Worm (Caenorhabditis elegans) whole organism, early embryonic: Measurements from ENCODE around the gene exos-2.

Experiments used
- F13C5.2 ChIP-seq: sonication (generic microtip); optimal IDR thresholded peaks from 2 replicates; lab custom pipeline; 2017; ENCODE audit warnings: mild to moderate bottlenecking, missing genetic modification characterization, inconsistent platforms, missing compliant biosample characterization
- aly-1 ChIP-seq: sonication (generic microtip); optimal IDR thresholded peaks from 2 replicates; lab custom pipeline; 2016; ENCODE audit warnings: missing genetic modification characterization, missing compliant biosample characterization
- ama-1 ChIP-seq: fragments of 150-350 bp; optimal IDR thresholded peaks from 2 replicates; lab custom pipeline; 2014
- ets-7 ChIP-seq: sonication (generic microtip); optimal IDR thresholded peaks from 2 replicates; lab custom pipeline; 2016; ENCODE audit warnings: missing genotype, missing genetic modification characterization, missing compliant biosample characterization
- hnd-1 ChIP-seq: sonication (generic microtip); optimal IDR thresholded peaks from 2 replicates; lab custom pipeline; 2016; ENCODE audit warnings: missing genetic modification characterization, missing compliant biosample characterization
- pes-1 ChIP-seq: fragments of 200-800 bp; sonication (Bioruptor generic); IDR thresholded peaks from 2 replicates; pipeline ENCODE4 v1.3.6; 2022; ENCODE audit warnings: missing genetic modification reagents, missing genetic modification characterization, missing compliant biosample characterization
- sea-1 ChIP-seq: fragments of 200-800 bp; sonication (Bioruptor generic); conservative IDR thresholded peaks from 2 replicates; pipeline ENCODE4 v1.3.6; 2022; ENCODE audit warnings: missing genetic modification characterization, missing compliant biosample characterization
- tra-4 ChIP-seq: sonication (generic microtip); optimal IDR thresholded peaks from 2 replicates; lab custom pipeline; 2017; ENCODE audit warnings: missing genetic modification characterization, missing compliant biosample characterization

ce11 chrIV:6383970-6384369, 31.3 kb upstream of the exos-2 start, which contains the start of gene shl-1:
- TF ChIP-seq pes-1 (no peak), aly-1 (tag; lab: Kevin White, UChicago) (no peak), ama-1 (lab: Kevin White, UChicago) (no peak), hnd-1 (tag; lab: Kevin White, UChicago) (no peak), F13C5.2 (tag; lab: Kevin White, UChicago) (no peak), tra-4 (tag; lab: Kevin White, UChicago) (no peak), ets-7 (tag; lab: Kevin White, UChicago) (no peak), sea-1 (GFP tag; lab: Robert Waterston, UW) (no peak)
